Fruit fly (Drosophila melanogaster) whole organism, embryonic: ENCODE results near the gene Vm34Ca.
A peak's percentile ranks its signal among the peaks of the same experiment; 100 is the strongest.

Experiments used
- ATbp ChIP-seq: fragments of 200-800 bp; sonication (Bioruptor generic); optimal IDR thresholded peaks from 2 replicates; lab custom pipeline; 2017; ENCODE audit warnings: missing biosample characterization, mild to moderate bottlenecking, missing genetic modification characterization, missing genetic modification reagents
- Antp ChIP-seq: fragments of 200-800 bp; sonication (Bioruptor generic); optimal IDR thresholded peaks from 3 replicates; lab custom pipeline; 2016; ENCODE audit warnings: missing biosample characterization, missing genetic modification characterization
- CG10147 ChIP-seq: fragments of 200-800 bp; sonication (Bioruptor generic); optimal IDR thresholded peaks from 2 replicates; lab custom pipeline; 2019; ENCODE audit warnings: missing biosample characterization, mild to moderate bottlenecking, missing genetic modification characterization, moderate library complexity
- CG12391 ChIP-seq: fragments of 200-800 bp; sonication (Bioruptor generic); optimal IDR thresholded peaks from 3 replicates; lab custom pipeline; 2018; ENCODE audit warnings: missing biosample characterization, mild to moderate bottlenecking, missing genetic modification characterization, moderate library complexity
- CG14014 ChIP-seq: fragments of 200-800 bp; sonication (Bioruptor generic); IDR thresholded peaks from 2 replicates; pipeline ENCODE4 v1.3.6; 2022; ENCODE audit warnings: missing biosample characterization, missing genetic modification characterization
- CG14860 ChIP-seq: fragments of 200-800 bp; sonication (Bioruptor generic); IDR thresholded peaks from 3 replicates; pipeline ENCODE4 v1.3.6; 2022; ENCODE audit warnings: missing biosample characterization, missing genetic modification characterization; ENCODE audit not compliant: partially characterized antibody
- CG16779 ChIP-seq: fragments of 200-800 bp; sonication (Bioruptor generic); IDR thresholded peaks from 2 replicates; pipeline ENCODE4 v1.3.6; 2022; ENCODE audit warnings: missing biosample characterization, missing genetic modification characterization
- CG16815 ChIP-seq: fragments of 200-800 bp; sonication (Bioruptor generic); optimal IDR thresholded peaks from 3 replicates; lab custom pipeline; 2017; ENCODE audit warnings: missing biosample characterization, mild to moderate bottlenecking, missing genetic modification characterization
- CG17612 ChIP-seq: fragments of 200-800 bp; sonication (Bioruptor generic); IDR thresholded peaks from 2 replicates; pipeline ENCODE4 v1.3.6; 2022; ENCODE audit warnings: missing biosample characterization, missing genetic modification characterization
- CG18764 ChIP-seq: fragments of 200-800 bp; sonication (Bioruptor generic); optimal IDR thresholded peaks from 3 replicates; lab custom pipeline; 2016; ENCODE audit warnings: missing biosample characterization, missing genetic modification characterization
- CG30403 ChIP-seq: fragments of 200-800 bp; sonication (Bioruptor generic); optimal IDR thresholded peaks from 3 replicates; lab custom pipeline; 2016; ENCODE audit warnings: missing biosample characterization, missing genetic modification characterization
- CG32532 ChIP-seq: fragments of 200-800 bp; sonication (Bioruptor generic); IDR thresholded peaks from 2 replicates; pipeline ENCODE4 v1.3.6; 2022; ENCODE audit warnings: missing biosample characterization, missing genetic modification characterization
- CG32767 ChIP-seq: fragments of 200-800 bp; sonication (Bioruptor generic); IDR thresholded peaks from 2 replicates; pipeline ENCODE4 v1.3.6; 2022; ENCODE audit warnings: missing biosample characterization, missing genetic modification characterization
- CG34422 ChIP-seq: fragments of 200-800 bp; sonication (Bioruptor generic); IDR thresholded peaks from 3 replicates; pipeline ENCODE4 v1.3.6; 2022; ENCODE audit warnings: missing biosample characterization, missing genetic modification characterization
- CG3726 ChIP-seq: fragments of 200-800 bp; sonication (Bioruptor generic); IDR thresholded peaks from 3 replicates; pipeline ENCODE4, ENCODE4 v1.3.6; 2022; ENCODE audit warnings: missing biosample characterization, missing genetic modification characterization
- CG42726 ChIP-seq: fragments of 200-800 bp; sonication (Bioruptor generic); IDR thresholded peaks from 2 replicates; pipeline ENCODE4 v1.3.6; 2022; ENCODE audit warnings: missing biosample characterization, missing genetic modification characterization; ENCODE audit not compliant: partially characterized antibody
- CG4404 ChIP-seq: fragments of 200-800 bp; sonication (Bioruptor generic); IDR thresholded peaks from 2 replicates; pipeline ENCODE4 v1.3.6; 2022; ENCODE audit warnings: missing biosample characterization, missing genetic modification characterization
- CG4617 ChIP-seq: fragments of 200-800 bp; sonication (Bioruptor generic); optimal IDR thresholded peaks from 3 replicates; lab custom pipeline; 2016; ENCODE audit warnings: missing biosample characterization, missing genetic modification characterization, borderline replicate concordance
- CG4854 ChIP-seq: fragments of 200-800 bp; sonication (Bioruptor generic); optimal IDR thresholded peaks from 2 replicates; lab custom pipeline; 2016; ENCODE audit warnings: missing biosample characterization, missing genetic modification characterization, inconsistent platforms
- CG6791 ChIP-seq: fragments of 200-800 bp; sonication (Bioruptor generic); IDR thresholded peaks from 3 replicates; pipeline ENCODE4 v1.3.6; 2022; ENCODE audit warnings: missing biosample characterization, missing genetic modification characterization; ENCODE audit not compliant: partially characterized antibody
- CG8388 ChIP-seq: fragments of 200-800 bp; sonication (Bioruptor generic); optimal IDR thresholded peaks from 2 replicates; lab custom pipeline; 2019; ENCODE audit warnings: missing biosample characterization, mild to moderate bottlenecking, missing genetic modification characterization, moderate library complexity
- CG8944 ChIP-seq: fragments of 200-800 bp; sonication (Bioruptor generic); optimal IDR thresholded peaks from 3 replicates; lab custom pipeline; 2016; ENCODE audit warnings: missing biosample characterization, missing genetic modification characterization
- CHES-1-like ChIP-seq: fragments of 200-800 bp; sonication (Bioruptor generic); optimal IDR thresholded peaks from 2 replicates; lab custom pipeline; 2016; ENCODE audit warnings: missing biosample characterization, missing genetic modification characterization
- CTCF ChIP-seq: fragments of 200-800 bp; sonication (Bioruptor generic); optimal IDR thresholded peaks from 2 replicates; lab custom pipeline; 2017; ENCODE audit warnings: missing biosample characterization, mild to moderate bottlenecking, missing genetic modification characterization, moderate library complexity
- Chrac-16 ChIP-seq: fragments of 200-800 bp; sonication (Bioruptor generic); optimal IDR thresholded peaks from 3 replicates; lab custom pipeline; 2016; ENCODE audit warnings: missing biosample characterization, missing genetic modification characterization
- CrebB ChIP-seq: fragments of 200-800 bp; sonication (Bioruptor generic); optimal IDR thresholded peaks from 3 replicates; lab custom pipeline; 2018; ENCODE audit warnings: missing biosample characterization, mild to moderate bottlenecking, missing genetic modification characterization
- D19A ChIP-seq: fragments of 200-800 bp; optimal IDR thresholded peaks from 3 replicates; lab custom pipeline; 2019; ENCODE audit warnings: missing biosample characterization, mild to moderate bottlenecking, missing genetic modification characterization, moderate library complexity
- Eip74EF ChIP-seq, 2 experiments: fragments of 200-800 bp in 1 of 2; fragments of >200 bp in 1 of 2; sonication (Bioruptor generic) in 1 of 2; optimal IDR thresholded peaks; 2 replicates each; lab custom pipeline; 2017 to 2019; ENCODE audit warnings: missing biosample characterization in 2 of 2, missing genetic modification characterization in 2 of 2, mild to moderate bottlenecking in 1 of 2, moderate library complexity in 1 of 2
- Ets97D ChIP-seq: fragments of 200-800 bp; sonication (Bioruptor generic); optimal IDR thresholded peaks from 3 replicates; lab custom pipeline; 2016; ENCODE audit warnings: missing biosample characterization, missing genetic modification characterization
- Mad ChIP-seq: fragments of 200-800 bp; sonication (Bioruptor generic); optimal IDR thresholded peaks from 2 replicates; lab custom pipeline; 2016; ENCODE audit warnings: missing biosample characterization, missing genetic modification characterization
- NFAT ChIP-seq: fragments of 200-800 bp; sonication (Bioruptor generic); IDR thresholded peaks from 2 replicates; pipeline ENCODE4 v1.3.6; 2022; ENCODE audit warnings: missing biosample characterization, missing genetic modification characterization
- NK7.1 ChIP-seq: fragments of 200-800 bp; sonication (Bioruptor generic); optimal IDR thresholded peaks from 3 replicates; lab custom pipeline; 2016; ENCODE audit warnings: missing biosample characterization, missing genetic modification characterization
- Neu2 ChIP-seq: fragments of 200-800 bp; sonication (Bioruptor generic); optimal IDR thresholded peaks from 3 replicates; lab custom pipeline; 2016; ENCODE audit warnings: missing biosample characterization, missing genetic modification characterization, borderline replicate concordance
- Rx ChIP-seq: fragments of 200-800 bp; sonication (Bioruptor generic); IDR thresholded peaks from 2 replicates; pipeline ENCODE4 v1.3.6; 2022; ENCODE audit warnings: missing biosample characterization, missing genetic modification characterization
- Taf1 ChIP-seq: fragments of 200-800 bp; sonication (Bioruptor generic); IDR thresholded peaks from 2 replicates; pipeline ENCODE4 v1.3.6; 2022; ENCODE audit warnings: missing biosample characterization, missing genetic modification characterization
- ato ChIP-seq: fragments of 200-800 bp; sonication (Bioruptor generic); IDR thresholded peaks from 2 replicates; pipeline ENCODE4 v1.3.6; 2022; ENCODE audit warnings: missing biosample characterization, missing genetic modification characterization; ENCODE audit not compliant: partially characterized antibody
- bowl ChIP-seq: fragments of 200-800 bp; sonication (Bioruptor generic); IDR thresholded peaks from 2 replicates; pipeline ENCODE4 v1.3.6; 2022; ENCODE audit warnings: missing biosample characterization, missing genetic modification characterization
- chn ChIP-seq: fragments of 200-800 bp; sonication (Bioruptor generic); optimal IDR thresholded peaks from 2 replicates; lab custom pipeline; 2016; ENCODE audit warnings: missing biosample characterization, missing genetic modification characterization
- da ChIP-seq: fragments of 200-800 bp; sonication (Bioruptor generic); optimal IDR thresholded peaks from 2 replicates; lab custom pipeline; 2016; ENCODE audit warnings: missing biosample characterization, missing genetic modification characterization
- fd102C ChIP-seq: fragments of 200-800 bp; sonication (Bioruptor generic); optimal IDR thresholded peaks from 2 replicates; lab custom pipeline; 2018; ENCODE audit warnings: missing biosample characterization, mild to moderate bottlenecking, missing genetic modification characterization, moderate library complexity
- fu2 ChIP-seq: fragments of 200-800 bp; sonication (Bioruptor generic); optimal IDR thresholded peaks from 2 replicates; lab custom pipeline; 2016; ENCODE audit warnings: missing biosample characterization, missing genetic modification characterization
- oc ChIP-seq: fragments of 200-800 bp; sonication (Bioruptor generic); optimal IDR thresholded peaks from 2 replicates; lab custom pipeline; 2018; ENCODE audit warnings: missing biosample characterization, mild to moderate bottlenecking, missing genetic modification characterization, moderate library complexity
- org-1 ChIP-seq: fragments of 200-800 bp; sonication (Bioruptor generic); optimal IDR thresholded peaks from 2 replicates; lab custom pipeline; 2017; ENCODE audit warnings: missing biosample characterization, missing genetic modification characterization
- so ChIP-seq: fragments of 200-800 bp; sonication (Bioruptor generic); IDR thresholded peaks from 3 replicates; pipeline ENCODE4 v1.3.6; 2022; ENCODE audit warnings: missing biosample characterization, missing genetic modification characterization
- sqz ChIP-seq: fragments of 200-800 bp; sonication (Bioruptor generic); optimal IDR thresholded peaks from 3 replicates; lab custom pipeline; 2018; ENCODE audit warnings: missing biosample characterization, mild to moderate bottlenecking, missing genetic modification characterization
- sr ChIP-seq: fragments of 200-800 bp; sonication (Bioruptor generic); IDR thresholded peaks from 3 replicates; pipeline ENCODE4 v1.3.6; 2022; ENCODE audit warnings: missing biosample characterization, missing genetic modification characterization
- stwl ChIP-seq: fragments of 200-800 bp; sonication (Bioruptor generic); optimal IDR thresholded peaks from 3 replicates; lab custom pipeline; 2018; ENCODE audit warnings: missing biosample characterization, mild to moderate bottlenecking, missing genetic modification characterization, moderate library complexity
- tgo ChIP-seq: fragments of 200-800 bp; sonication (Bioruptor generic); IDR thresholded peaks from 3 replicates; pipeline ENCODE4 v1.3.6; 2022; ENCODE audit warnings: missing biosample characterization, missing genetic modification characterization
- unc-4 ChIP-seq: fragments of 200-800 bp; sonication (Bioruptor generic); IDR thresholded peaks from 2 replicates; pipeline ENCODE4 v1.3.6; 2022; ENCODE audit warnings: missing biosample characterization, missing genetic modification characterization; ENCODE audit not compliant: partially characterized antibody
- unpg ChIP-seq: fragments of 200-800 bp; sonication (Bioruptor generic); optimal IDR thresholded peaks from 3 replicates; lab custom pipeline; 2018; ENCODE audit warnings: missing biosample characterization, mild to moderate bottlenecking, missing genetic modification characterization, moderate library complexity

The Vm34Ca gene

dm6 chr2L:13394903-13395302 is 16.5 kb downstream of the Vm34Ca start, which contains the start of gene RpL24 (continued):
- TF ChIP-seq Taf1 = peak; percentile 53; the same call in 1 of the 2 replicates
- no peak for TF ChIP-seq unc-4 (GFP tag; lab: Robert Waterston, UW)
- peak; percentile 90; the same call in 2 of the 3 replicates for TF ChIP-seq CG34422
- TF ChIP-seq oc (tag; lab: Kevin White, UChicago) = peak; percentile 68
- peak; percentile 93 for TF ChIP-seq CrebB (tag; lab: Kevin White, UChicago)
- TF ChIP-seq chn (GFP tag; lab: Kevin White, UChicago) = peak; percentile 84
- peak; percentile 89 for TF ChIP-seq CG18764 (GFP tag; lab: Kevin White, UChicago)
- TF ChIP-seq CG30403 (GFP tag; lab: Kevin White, UChicago) = peak; percentile 81
- TF ChIP-seq Eip74EF (GFP tag; optimal IDR thresholded peaks at IDR 0.05; lab: Kevin White, UChicago) = peak in 1 of 2 experiments; percentile 88
- TF ChIP-seq bowl (GFP tag; lab: Robert Waterston, UW) = peak; percentile 75; the same call in 1 of the 2 replicates
- peak; percentile 56 for TF ChIP-seq D19A
- TF ChIP-seq CG16815 = peak; percentile 47
- TF ChIP-seq ato = peak; percentile 36; the same call in 1 of the 2 replicates
- TF ChIP-seq so (GFP tag; lab: Robert Waterston, UW) = peak; percentile 92; the same call in 2 of the 3 replicates
- peak; percentile 92 for TF ChIP-seq Mad (GFP tag; lab: Kevin White, UChicago)
- TF ChIP-seq CG6791 = 0 out of 3 replicates have a peak, but pooled peaks have one; percentile 29
- peak; percentile 89 for TF ChIP-seq CG14014 (GFP tag; lab: Robert Waterston, UW)
- peak; percentile 94 for TF ChIP-seq CG4854 (GFP tag; lab: Kevin White, UChicago)
- TF ChIP-seq CG3726 (GFP tag; lab: Robert Waterston, UW) = peak; percentile 75; the same call in 2 of the 3 replicates
- peak; percentile 70 for TF ChIP-seq Antp (GFP tag; lab: Kevin White, UChicago)
- peak; percentile 91 for TF ChIP-seq NFAT (GFP tag; lab: Robert Waterston, UW)
- peak; percentile 94 for TF ChIP-seq CG32532 (GFP tag; lab: Robert Waterston, UW)
- TF ChIP-seq stwl (tag; lab: Kevin White, UChicago) = peak; percentile 79
- TF ChIP-seq CG10147 = peak; percentile 85
- TF ChIP-seq fu2 (GFP tag; lab: Kevin White, UChicago) = peak; percentile 73
- TF ChIP-seq fd102C = peak; percentile 93
- TF ChIP-seq NK7.1 = peak; percentile 89
- TF ChIP-seq Rx (GFP tag; lab: Robert Waterston, UW) = peak; percentile 90
- peak; percentile 87 for TF ChIP-seq CG8388 (GFP tag; lab: Kevin White, UChicago)
- peak; percentile 90 for TF ChIP-seq unpg
- peak; percentile 93 for TF ChIP-seq sr
- peak; percentile 99 for TF ChIP-seq Ets97D (GFP tag; lab: Kevin White, UChicago)
- no peak for TF ChIP-seq CG4404 (GFP tag; lab: Robert Waterston, UW)
- TF ChIP-seq CG32767 = peak; percentile 50; the same call in 1 of the 2 replicates
- TF ChIP-seq org-1 = peak; percentile 90
- peak; percentile 85 for TF ChIP-seq CHES-1-like (GFP tag; lab: Kevin White, UChicago)
- TF ChIP-seq CG8944 = peak; percentile 69
- peak; percentile 45; the same call in 1 of the 2 replicates for TF ChIP-seq CG42726 (GFP tag; lab: Robert Waterston, UW)
- TF ChIP-seq Neu2 (GFP tag; lab: Kevin White, UChicago) = no peak
- TF ChIP-seq tgo (GFP tag; lab: Robert Waterston, UW) = peak; percentile 78
- TF ChIP-seq CG14860 (GFP tag; lab: Robert Waterston, UW) = no peak
- TF ChIP-seq Chrac-16 (GFP tag; lab: Kevin White, UChicago) = peak; percentile 71
- TF ChIP-seq CG16779 (GFP tag; lab: Robert Waterston, UW) = peak; percentile 85
- peak; percentile 92 for TF ChIP-seq sqz
- peak; percentile 90 for TF ChIP-seq CG12391 (tag; lab: Kevin White, UChicago)
- peak; percentile 92 for TF ChIP-seq ATbp (GFP tag; lab: Kevin White, UChicago)
- TF ChIP-seq CTCF (GFP tag; lab: Kevin White, UChicago) = peak; percentile 65
- TF ChIP-seq CG17612 = peak; percentile 71; the same call in 1 of the 2 replicates
- TF ChIP-seq CG4617 (GFP tag; lab: Kevin White, UChicago) = peak; percentile 80
- TF ChIP-seq da (GFP tag; lab: Kevin White, UChicago) = peak; percentile 80
